Worm (Caenorhabditis elegans): ENCODE results near the gene T19H5.4.
A peak's percentile ranks its signal among the peaks of the same experiment; 100 is the strongest.

T19H5.4 gene

DNA sequence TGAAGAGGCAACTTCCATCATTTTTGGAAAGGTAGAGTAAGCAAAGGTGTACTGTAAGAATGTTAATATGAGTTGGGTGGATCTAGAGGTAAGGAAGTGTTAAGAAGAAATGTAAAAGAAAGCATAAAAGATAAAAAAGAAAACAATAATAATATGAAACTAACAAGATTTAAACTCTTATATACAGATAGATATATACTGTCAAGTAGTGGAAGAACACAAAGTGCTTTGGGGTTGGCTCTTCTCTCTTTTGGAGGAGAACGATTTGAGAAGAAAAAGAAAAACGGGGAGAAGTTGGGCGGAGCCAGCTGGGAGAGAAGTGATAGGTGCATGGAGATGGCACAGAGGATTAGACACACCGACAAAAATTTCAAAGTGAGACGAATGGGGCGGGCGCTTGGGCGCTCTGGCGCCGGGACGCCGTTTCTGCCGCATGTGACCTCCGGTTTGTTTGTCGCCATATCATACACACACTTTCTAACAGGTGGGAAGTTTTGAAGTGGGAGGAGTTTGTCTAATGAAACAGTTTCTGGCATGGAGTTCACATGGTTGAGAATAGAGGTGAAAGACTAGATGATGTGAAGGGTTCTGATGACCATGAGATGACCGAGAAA, at the start of gene T19H5.4 (continued):
- TF ChIP-seq daf-8 (GFP tag; IDR thresholded peaks at IDR 0.05) (no peak), unc-62 (GFP tag; optimal IDR thresholded peaks at IDR 0.05 in 1 of 2) (peak in 1 of 2 experiments; percentile 74), unc-62 (tag; optimal IDR thresholded peaks at IDR 0.05) (no peak), hlh-30 (tag; optimal IDR thresholded peaks at IDR 0.05; ENCODE audit: insufficient read depth) (peak; percentile 92), zfp-2 (tag; optimal IDR thresholded peaks at IDR 0.05) (no peak), ceh-44 (GFP tag; IDR thresholded peaks at IDR 0.05) (no peak), D1046.2 (GFP tag; IDR thresholded peaks at IDR 0.05) (no peak), ctbp-1 (GFP tag; IDR thresholded peaks at IDR 0.05) (peak; percentile 52; the same call in 1 of the 2 replicates), ceh-62 (tag; optimal IDR thresholded peaks at IDR 0.05) (no peak), hif-1 (tag; optimal IDR thresholded peaks at IDR 0.05) (peak in 1 of 2 experiments; percentile 64), T26A8.4 (GFP tag; IDR thresholded peaks at IDR 0.05) (peak; percentile 43; the same call in 1 of the 2 replicates), daf-12 (tag; optimal IDR thresholded peaks at IDR 0.05) (no peak), tra-1 (GFP tag; IDR thresholded peaks at IDR 0.05) (peak; percentile 46; the same call in 1 of the 2 replicates), nhr-102 (tag; optimal IDR thresholded peaks at IDR 0.05) (no peak), nhr-11 (tag; optimal IDR thresholded peaks at IDR 0.05) (peak; percentile 48), ceh-82 (tag; optimal IDR thresholded peaks at IDR 0.05) (no peak), F10B5.3 (tag; optimal IDR thresholded peaks at IDR 0.05) (no peak), F44E2.7 (GFP tag; IDR thresholded peaks at IDR 0.05) (no peak), nhr-76 (tag; optimal IDR thresholded peaks at IDR 0.05) (no peak), jun-1 (tag; optimal IDR thresholded peaks at IDR 0.05) (no peak), mxl-3 (GFP tag; optimal IDR thresholded peaks at IDR 0.05) (peak; percentile 96), spr-1 (tag; optimal IDR thresholded peaks at IDR 0.05) (no peak), madf-5 (GFP tag; IDR thresholded peaks at IDR 0.05) (no peak), php-3 (GFP tag; IDR thresholded peaks at IDR 0.05) (peak; percentile 38; the same call in 1 of the 2 replicates), zip-2 (tag; optimal IDR thresholded peaks at IDR 0.05) (no peak), nhr-111 (GFP tag; optimal IDR thresholded peaks at IDR 0.05) (no peak), F37D6.2 (tag; optimal IDR thresholded peaks at IDR 0.05) (no peak), hmg-1.1 (GFP tag; IDR thresholded peaks at IDR 0.05) (peak; percentile 75; the same call in 1 of the 2 replicates), lin-15B (tag; optimal IDR thresholded peaks at IDR 0.05) (no peak), nhr-10 (tag; optimal IDR thresholded peaks at IDR 0.05) (no peak), aha-1 (tag) (peak; percentile 79), ZK337.2 (GFP tag; IDR thresholded peaks at IDR 0.05) (no peak), ceh-32 (tag; optimal IDR thresholded peaks at IDR 0.05; ENCODE audit: poor library complexity) (no peak), zag-1 (tag; optimal IDR thresholded peaks at IDR 0.05) (no peak), ztf-7 (tag; optimal IDR thresholded peaks at IDR 0.05) (no peak), nhr-28 (tag; optimal IDR thresholded peaks at IDR 0.05) (peak; percentile 78), spr-3 (GFP tag; optimal IDR thresholded peaks at IDR 0.05) (no peak), lir-3 (tag; optimal IDR thresholded peaks at IDR 0.05) (no peak), snpc-4 (tag; optimal IDR thresholded peaks at IDR 0.05) (no peak), nhr-42 (GFP tag; IDR thresholded peaks at IDR 0.05) (no peak), mep-1 (tag; optimal IDR thresholded peaks at IDR 0.05) (peak; percentile 67), gei-8 (GFP tag; optimal IDR thresholded peaks at IDR 0.05) (peak; percentile 42), ZK546.5 (tag; optimal IDR thresholded peaks at IDR 0.05) (no peak), T20F7.1 (GFP tag; optimal IDR thresholded peaks at IDR 0.05) (no peak), zip-11 (GFP tag; IDR thresholded peaks at IDR 0.05) (no peak), dmd-9 (GFP tag; IDR thresholded peaks at IDR 0.05) (no peak), Y48G9A.11 (GFP tag; IDR thresholded peaks at IDR 0.05) (no peak), duxl-1 (tag; optimal IDR thresholded peaks at IDR 0.05; ENCODE audit: poor library complexity) (peak; percentile 24), unc-130 (GFP tag; optimal IDR thresholded peaks at IDR 0.05) (no peak), skn-1 (tag; optimal IDR thresholded peaks at IDR 0.05) (no peak), egl-43 (GFP tag; IDR thresholded peaks at IDR 0.05) (0 out of 2 replicates have a peak, but pooled peaks have one; percentile 19), dve-1 (tag; optimal IDR thresholded peaks at IDR 0.05; ENCODE audit: insufficient read depth) (peak; percentile 79)

Data from whole organism, L4 larva.